Fruit fly (Drosophila melanogaster): ENCODE measurements around the gene CG32590.

Gene CG32590

DNA sequence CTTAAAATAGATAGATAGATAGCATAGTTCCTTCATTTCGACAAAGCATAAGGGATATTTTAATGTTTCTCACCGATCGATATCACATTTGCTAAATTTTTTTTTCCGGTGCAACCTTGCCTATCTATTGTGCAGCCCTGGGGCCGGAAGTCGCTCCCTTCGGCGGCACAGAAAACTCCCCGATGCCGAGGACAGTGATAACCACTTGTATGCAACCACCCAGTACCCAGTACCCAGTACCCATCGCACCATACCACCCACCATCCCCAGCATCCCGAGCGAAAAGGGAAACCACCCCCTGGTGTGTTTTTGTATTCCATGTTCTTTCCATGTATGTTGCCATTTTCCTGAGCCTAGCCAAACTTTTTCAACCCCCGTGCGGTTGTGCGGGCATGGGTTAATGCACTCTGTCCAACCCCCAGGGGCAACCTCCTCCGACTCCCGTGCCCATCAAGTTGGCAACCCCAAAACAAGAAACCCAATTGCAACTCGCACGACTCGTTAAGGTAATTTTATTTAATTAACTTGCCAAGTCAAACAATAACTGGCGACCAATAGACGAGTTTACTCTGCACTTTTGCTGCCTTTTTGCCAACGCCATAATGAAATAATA, 3.1 kb upstream of the CG32590 start:
- no peak for TF ChIP-seq Jra (GFP tag; optimal IDR thresholded peaks at IDR 0.05)
- no peak for TF ChIP-seq CG32264 (GFP tag; optimal IDR thresholded peaks at IDR 0.05)
- no peak for TF ChIP-seq GATAd (GFP tag; optimal IDR thresholded peaks at IDR 0.05)
- TF ChIP-seq Myc (optimal IDR thresholded peaks at IDR 0.05): no peak
- TF ChIP-seq CG9705 (GFP tag; optimal IDR thresholded peaks at IDR 0.05): no peak
- TF ChIP-seq Mio (GFP tag; optimal IDR thresholded peaks at IDR 0.05): no peak
- no peak for TF ChIP-seq dmrt93B (GFP tag; optimal IDR thresholded peaks at IDR 0.05)
- TF ChIP-seq sv (GFP tag; optimal IDR thresholded peaks at IDR 0.05): no peak
- TF ChIP-seq dl (GFP tag; optimal IDR thresholded peaks at IDR 0.05; ENCODE audit: insufficient read depth in 1 of 2, partially characterized antibody in 2 of 2): no peak
- no peak for TF ChIP-seq dsf (GFP tag; optimal IDR thresholded peaks at IDR 0.05; ENCODE audit: borderline replicate concordance)
- no peak for TF ChIP-seq Dif (GFP tag; optimal IDR thresholded peaks at IDR 0.05; ENCODE audit: partially characterized antibody)
- no peak for TF ChIP-seq Hnf4 (GFP tag; optimal IDR thresholded peaks at IDR 0.05)
- TF ChIP-seq N (GFP tag; optimal IDR thresholded peaks at IDR 0.05): no peak

DNA sequence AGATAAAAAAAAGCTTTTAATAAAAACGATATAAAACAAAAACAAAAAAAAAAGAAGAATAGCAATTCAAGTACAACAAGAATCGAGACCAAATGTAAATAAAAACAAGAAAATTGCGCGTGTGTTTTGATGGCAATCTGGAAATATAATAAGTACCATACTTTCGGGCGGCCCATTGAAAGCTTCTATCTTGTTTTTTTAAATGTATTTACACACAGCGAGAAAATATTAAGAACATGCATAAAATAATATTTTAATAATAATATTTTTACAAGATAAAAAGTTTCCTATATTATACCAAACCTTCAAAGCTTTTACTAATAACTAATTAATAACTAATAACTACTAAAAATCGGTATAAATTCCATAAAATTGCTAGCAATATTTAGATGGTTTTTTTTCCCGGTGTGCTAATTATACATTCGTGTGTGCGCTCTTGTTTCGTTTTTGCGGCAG, 1.5 kb upstream of the CG32590 start:
- TF ChIP-seq Sp1 (GFP tag; optimal IDR thresholded peaks at IDR 0.05) (peak; percentile 52), Hr78 (GFP tag; optimal IDR thresholded peaks at IDR 0.05) (no peak), psq (GFP tag; optimal IDR thresholded peaks at IDR 0.05) (no peak), foxo (GFP tag; optimal IDR thresholded peaks at IDR 0.05) (peak in 1 of 2 experiments; percentile 44), HLH106 (tag; optimal IDR thresholded peaks at IDR 0.05) (peak; percentile 50), OdsH (GFP tag; optimal IDR thresholded peaks at IDR 0.05) (peak; percentile 23), Jra (GFP tag; optimal IDR thresholded peaks at IDR 0.05) (no peak), rgr (GFP tag; optimal IDR thresholded peaks at IDR 0.05) (peak; percentile 2), sv (GFP tag; optimal IDR thresholded peaks at IDR 0.05) (no peak)

DNA sequence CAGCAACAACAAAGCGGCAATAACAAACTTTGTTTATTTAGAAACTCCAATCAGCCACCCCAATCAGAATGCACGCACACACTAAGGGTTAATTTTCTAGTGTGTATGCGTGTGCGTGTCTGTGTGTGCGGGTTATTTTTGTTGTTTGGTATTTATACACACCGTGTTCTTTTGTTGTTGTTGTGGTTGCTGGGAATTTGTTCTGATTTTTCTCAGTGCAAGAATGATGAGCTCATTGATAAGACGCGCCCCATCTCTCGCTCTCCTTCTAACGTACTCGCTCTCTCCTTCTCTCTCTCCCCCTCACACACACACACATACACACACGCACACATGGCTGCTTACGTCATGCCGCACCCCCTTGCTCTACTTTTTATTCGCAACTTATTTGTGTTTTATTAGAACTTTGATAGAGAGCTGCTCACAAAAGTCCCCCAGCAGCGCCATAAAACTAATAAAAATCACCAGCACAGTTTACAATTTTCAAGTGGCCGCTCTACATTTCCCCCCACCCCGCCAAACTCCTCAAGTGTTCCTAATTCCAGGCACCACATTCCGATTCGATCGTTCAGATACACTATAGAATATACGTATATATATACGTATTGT, 937 bp upstream of the CG32590 start:
- TF ChIP-seq foxo (GFP tag; optimal IDR thresholded peaks at IDR 0.05): peak in 1 of 2 experiments; percentile 63
- TF ChIP-seq dmrt93B (GFP tag; optimal IDR thresholded peaks at IDR 0.05): no peak
- no peak for TF ChIP-seq jim (GFP tag; optimal IDR thresholded peaks at IDR 0.05)
- TF ChIP-seq CG32264 (GFP tag; optimal IDR thresholded peaks at IDR 0.05): no peak
- TF ChIP-seq lola (GFP tag; optimal IDR thresholded peaks at IDR 0.05): no peak
- TF ChIP-seq Hnf4 (GFP tag; optimal IDR thresholded peaks at IDR 0.05): no peak
- peak; percentile 7 for TF ChIP-seq GATAd (GFP tag; optimal IDR thresholded peaks at IDR 0.05)
- TF ChIP-seq Mio (GFP tag; optimal IDR thresholded peaks at IDR 0.05): no peak
- TF ChIP-seq N (GFP tag; optimal IDR thresholded peaks at IDR 0.05): no peak
- TF ChIP-seq Abd-B (GFP tag; optimal IDR thresholded peaks at IDR 0.05): no peak
- no peak for TF ChIP-seq sage (GFP tag; optimal IDR thresholded peaks at IDR 0.05)
- TF ChIP-seq HLH106 (tag; optimal IDR thresholded peaks at IDR 0.05): peak; percentile 54
- TF ChIP-seq h (GFP tag; optimal IDR thresholded peaks at IDR 0.05): peak; percentile 47
- TF ChIP-seq dsf (GFP tag; optimal IDR thresholded peaks at IDR 0.05; ENCODE audit: borderline replicate concordance): no peak
- peak; percentile 70 for TF ChIP-seq rgr (GFP tag; optimal IDR thresholded peaks at IDR 0.05)
- peak; percentile 8 for TF ChIP-seq OdsH (GFP tag; optimal IDR thresholded peaks at IDR 0.05)
- TF ChIP-seq dl (GFP tag; optimal IDR thresholded peaks at IDR 0.05; ENCODE audit: insufficient read depth in 1 of 2, partially characterized antibody in 2 of 2): no peak
- no peak for TF ChIP-seq Hr78 (GFP tag; optimal IDR thresholded peaks at IDR 0.05)
- TF ChIP-seq Sp1 (GFP tag; optimal IDR thresholded peaks at IDR 0.05): no peak
- no peak for TF ChIP-seq sv (GFP tag; optimal IDR thresholded peaks at IDR 0.05)
- peak; percentile 0 for TF ChIP-seq woc (GFP tag; optimal IDR thresholded peaks at IDR 0.05)
- peak; percentile 40 for TF ChIP-seq fru (GFP tag; optimal IDR thresholded peaks at IDR 0.05)
- TF ChIP-seq tai (GFP tag; optimal IDR thresholded peaks at IDR 0.05): no peak
- peak; percentile 23 for TF ChIP-seq psq (GFP tag; optimal IDR thresholded peaks at IDR 0.05)
- no peak for TF ChIP-seq CrebA (GFP tag; optimal IDR thresholded peaks at IDR 0.05; ENCODE audit: borderline replicate concordance)
- TF ChIP-seq Dif (GFP tag; optimal IDR thresholded peaks at IDR 0.05; ENCODE audit: partially characterized antibody): no peak
- TF ChIP-seq usp (GFP tag; optimal IDR thresholded peaks at IDR 0.05): no peak
- TF ChIP-seq Hr83 (GFP tag; optimal IDR thresholded peaks at IDR 0.05; ENCODE audit: poor library complexity, severe bottlenecking): no peak
- TF ChIP-seq ey (GFP tag; optimal IDR thresholded peaks at IDR 0.05): peak; percentile 48
- TF ChIP-seq Rel (GFP tag; optimal IDR thresholded peaks at IDR 0.05): no peak
- peak; percentile 21 for TF ChIP-seq Rel (tag; optimal IDR thresholded peaks at IDR 0.05)
- TF ChIP-seq Vsx2 (GFP tag; optimal IDR thresholded peaks at IDR 0.05; ENCODE audit: partially characterized antibody): no peak
- TF ChIP-seq Myc (optimal IDR thresholded peaks at IDR 0.05): no peak
- TF ChIP-seq pan (optimal IDR thresholded peaks at IDR 0.05): no peak
- no peak for TF ChIP-seq Jra (GFP tag; optimal IDR thresholded peaks at IDR 0.05)
- no peak for TF ChIP-seq Dfd (GFP tag; optimal IDR thresholded peaks at IDR 0.05)
- no peak for TF ChIP-seq brk (GFP tag; optimal IDR thresholded peaks at IDR 0.05)
- TF ChIP-seq br (GFP tag; optimal IDR thresholded peaks at IDR 0.05): no peak
- TF ChIP-seq CG9705 (GFP tag; optimal IDR thresholded peaks at IDR 0.05): no peak
